Fruit fly (Drosophila melanogaster): ENCODE results near the gene CG2246.

Gene CG2246

dm6 chr3R:30563260-30564080, 37.8 kb downstream of the CG2246 start:
- TF ChIP-seq CG8159 (tag; optimal IDR thresholded peaks at IDR 0.05) (no peak), Pif1A (GFP tag; optimal IDR thresholded peaks at IDR 0.05) (no peak), Ets98B (GFP tag; IDR thresholded peaks at IDR 0.05) (no peak), gl (tag; optimal IDR thresholded peaks at IDR 0.05) (no peak), CG32121 (GFP tag; IDR thresholded peaks at IDR 0.05) (no peak), Snoo (tag; optimal IDR thresholded peaks at IDR 0.05) (no peak), fd96Ca (GFP tag; IDR thresholded peaks at IDR 0.05) (peak; percentile 29; the same call in 1 of the 3 replicates), Pif1B (GFP tag; optimal IDR thresholded peaks at IDR 0.05) (no peak), EcR (GFP tag; optimal IDR thresholded peaks at IDR 0.05) (peak; percentile 20), CG14655 (GFP tag; optimal IDR thresholded peaks at IDR 0.05) (no peak), CG9948 (tag; optimal IDR thresholded peaks at IDR 0.05) (no peak), CG17806 (tag; optimal IDR thresholded peaks at IDR 0.05) (no peak), CG10348 (GFP tag; IDR thresholded peaks at IDR 0.05) (no peak), CG34367 (tag; optimal IDR thresholded peaks at IDR 0.05) (no peak)

dm6 chr3R:30562733-30563259, 38.5 kb downstream of the CG2246 start:
- no peak; the same call in 1 of the 2 replicates for TF ChIP-seq CG12605 (GFP tag; IDR thresholded peaks at IDR 0.05)
- no peak for TF ChIP-seq CG34367 (tag; optimal IDR thresholded peaks at IDR 0.05)
- no peak for TF ChIP-seq Snoo (tag; optimal IDR thresholded peaks at IDR 0.05)
- TF ChIP-seq CG15710 (tag; optimal IDR thresholded peaks at IDR 0.05), result no peak
- TF ChIP-seq rn (GFP tag; IDR thresholded peaks at IDR 0.05), result no peak
- no peak for TF ChIP-seq CG9948 (tag; optimal IDR thresholded peaks at IDR 0.05)
- no peak for TF ChIP-seq EcR (GFP tag; optimal IDR thresholded peaks at IDR 0.05)
- TF ChIP-seq CG14655 (GFP tag; optimal IDR thresholded peaks at IDR 0.05), result no peak
- no peak for TF ChIP-seq CG13204 (GFP tag; optimal IDR thresholded peaks at IDR 0.05)
- TF ChIP-seq CG8301 (tag; optimal IDR thresholded peaks at IDR 0.05), result no peak
- no peak for TF ChIP-seq CG17806 (tag; optimal IDR thresholded peaks at IDR 0.05)
- no peak for TF ChIP-seq fd96Ca (GFP tag; IDR thresholded peaks at IDR 0.05)
- TF ChIP-seq Pif1A (GFP tag; optimal IDR thresholded peaks at IDR 0.05), result no peak
- no peak for TF ChIP-seq CG32121 (GFP tag; IDR thresholded peaks at IDR 0.05)
- no peak for TF ChIP-seq gl (tag; optimal IDR thresholded peaks at IDR 0.05)
- no peak for TF ChIP-seq CG10348 (GFP tag; IDR thresholded peaks at IDR 0.05)
- TF ChIP-seq CG8159 (tag; optimal IDR thresholded peaks at IDR 0.05), result no peak
- TF ChIP-seq D1 (tag; optimal IDR thresholded peaks at IDR 0.05), result no peak
- TF ChIP-seq Pif1B (GFP tag; optimal IDR thresholded peaks at IDR 0.05), result no peak
- TF ChIP-seq CG4496 (GFP tag; IDR thresholded peaks at IDR 0.05), result no peak

dm6 chr3R:30561207-30561606, 40.1 kb downstream of the CG2246 start:
- TF ChIP-seq CG12605 (GFP tag; IDR thresholded peaks at IDR 0.05), result no peak
- TF ChIP-seq CG4496 (GFP tag; IDR thresholded peaks at IDR 0.05), result no peak
- no peak for TF ChIP-seq EcR (GFP tag; optimal IDR thresholded peaks at IDR 0.05)
- TF ChIP-seq CG13204 (GFP tag; optimal IDR thresholded peaks at IDR 0.05), result no peak
- TF ChIP-seq Snoo (tag; optimal IDR thresholded peaks at IDR 0.05), result no peak
- no peak for TF ChIP-seq Pif1B (GFP tag; optimal IDR thresholded peaks at IDR 0.05)
- TF ChIP-seq fd96Ca (GFP tag; IDR thresholded peaks at IDR 0.05), result no peak

DNA sequence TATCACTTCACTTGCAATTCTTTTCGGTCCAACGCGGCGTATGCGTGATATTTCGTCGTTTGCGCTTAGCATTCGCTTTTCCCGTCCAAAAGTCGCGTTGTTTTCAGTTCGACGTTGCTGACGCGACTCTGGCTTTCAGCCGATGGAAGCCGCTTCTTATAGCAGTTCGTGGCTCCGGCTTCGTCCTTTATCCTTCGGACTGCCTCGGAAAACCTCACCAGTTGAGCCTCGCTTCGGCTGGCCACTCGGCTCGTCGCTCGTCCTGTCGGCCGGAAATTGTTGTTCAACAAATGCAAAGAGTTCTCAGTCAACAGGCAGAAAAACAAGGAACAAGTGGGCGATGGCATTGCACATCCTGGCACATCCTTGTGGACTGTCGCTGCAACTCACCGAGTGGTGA, 41.2 kb downstream of the CG2246 start, which contains the start of gene CG34155:
TSS of gene CG34155 (minus strand) at position 130 of the 400 bp plus-strand sequence.
- TF ChIP-seq Pif1A (GFP tag; optimal IDR thresholded peaks at IDR 0.05) (no peak), rn (GFP tag; IDR thresholded peaks at IDR 0.05) (no peak), Snoo (tag; optimal IDR thresholded peaks at IDR 0.05) (no peak), Pif1B (GFP tag; optimal IDR thresholded peaks at IDR 0.05) (no peak), D1 (tag; optimal IDR thresholded peaks at IDR 0.05) (no peak), CG8301 (tag; optimal IDR thresholded peaks at IDR 0.05) (no peak), CG15710 (tag; optimal IDR thresholded peaks at IDR 0.05) (no peak), CG14655 (GFP tag; optimal IDR thresholded peaks at IDR 0.05) (no peak), CG8159 (tag; optimal IDR thresholded peaks at IDR 0.05) (no peak), CG4496 (GFP tag; IDR thresholded peaks at IDR 0.05) (no peak), CG17806 (tag; optimal IDR thresholded peaks at IDR 0.05) (no peak), Ets98B (GFP tag; IDR thresholded peaks at IDR 0.05) (no peak), CG32121 (GFP tag; IDR thresholded peaks at IDR 0.05) (no peak), EcR (GFP tag; optimal IDR thresholded peaks at IDR 0.05) (no peak), CG13204 (GFP tag; optimal IDR thresholded peaks at IDR 0.05) (no peak), fd96Ca (GFP tag; IDR thresholded peaks at IDR 0.05) (no peak), CG9948 (tag; optimal IDR thresholded peaks at IDR 0.05) (no peak), CG10348 (GFP tag; IDR thresholded peaks at IDR 0.05) (no peak), CG12605 (GFP tag; IDR thresholded peaks at IDR 0.05) (no peak), gl (tag; optimal IDR thresholded peaks at IDR 0.05) (no peak)

DNA sequence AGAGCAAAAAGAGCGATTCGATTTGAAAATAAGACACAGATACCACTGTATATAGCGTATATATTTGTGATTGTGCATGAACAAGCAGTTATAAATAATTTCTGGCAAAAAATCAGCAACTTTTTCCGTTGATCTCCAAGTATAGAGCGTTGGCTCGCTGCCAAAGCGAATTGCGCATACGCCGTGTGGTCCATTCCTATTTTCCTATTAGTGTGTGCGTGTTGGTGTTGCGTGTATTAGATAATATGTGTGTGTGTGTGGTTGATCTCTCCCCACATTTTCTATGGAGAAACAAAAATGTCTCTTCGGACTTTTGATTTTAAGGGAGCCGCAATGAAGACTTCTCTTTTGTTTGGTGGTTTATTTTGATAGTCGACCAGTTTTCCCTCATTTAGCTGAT, 48.7 kb downstream of the CG2246 start:
- TF ChIP-seq CG8159 (tag; optimal IDR thresholded peaks at IDR 0.05) (no peak), CG14655 (GFP tag; optimal IDR thresholded peaks at IDR 0.05) (peak; percentile 3), CG4496 (GFP tag; IDR thresholded peaks at IDR 0.05) (no peak), CG32121 (GFP tag; IDR thresholded peaks at IDR 0.05) (peak; percentile 27; the same call in 1 of the 2 replicates)

- TF ChIP-seq CG15710 (tag; optimal IDR thresholded peaks at IDR 0.05) (no peak), D1 (tag; optimal IDR thresholded peaks at IDR 0.05) (no peak), CG12605 (GFP tag; IDR thresholded peaks at IDR 0.05) (no peak), CG17806 (tag; optimal IDR thresholded peaks at IDR 0.05) (no peak), CG10348 (GFP tag; IDR thresholded peaks at IDR 0.05) (no peak), CG8159 (tag; optimal IDR thresholded peaks at IDR 0.05) (peak; percentile 5), CG14655 (GFP tag; optimal IDR thresholded peaks at IDR 0.05) (peak; percentile 25), CG13204 (GFP tag; optimal IDR thresholded peaks at IDR 0.05) (no peak), rn (GFP tag; IDR thresholded peaks at IDR 0.05) (no peak), CG8301 (tag; optimal IDR thresholded peaks at IDR 0.05) (peak; percentile 11), CG34367 (tag; optimal IDR thresholded peaks at IDR 0.05) (no peak), Snoo (tag; optimal IDR thresholded peaks at IDR 0.05) (no peak), CG4496 (GFP tag; IDR thresholded peaks at IDR 0.05) (no peak), Pif1B (GFP tag; optimal IDR thresholded peaks at IDR 0.05) (no peak), CG9948 (tag; optimal IDR thresholded peaks at IDR 0.05) (no peak), EcR (GFP tag; optimal IDR thresholded peaks at IDR 0.05) (no peak), Ets98B (GFP tag; IDR thresholded peaks at IDR 0.05) (0 out of 2 replicates have a peak, but pooled peaks have one; percentile 16), gl (tag; optimal IDR thresholded peaks at IDR 0.05) (no peak), CG32121 (GFP tag; IDR thresholded peaks at IDR 0.05) (no peak), Pif1A (GFP tag; optimal IDR thresholded peaks at IDR 0.05) (no peak), fd96Ca (GFP tag; IDR thresholded peaks at IDR 0.05) (no peak)
Measured at dm6 chr3R:30550044-30550443, 51.2 kb downstream of the CG2246 start.

Data from whole organism, pupa.